Worm (Caenorhabditis elegans): ENCODE results near the gene cyp-33C3.

cyp-33C3 gene

DNA sequence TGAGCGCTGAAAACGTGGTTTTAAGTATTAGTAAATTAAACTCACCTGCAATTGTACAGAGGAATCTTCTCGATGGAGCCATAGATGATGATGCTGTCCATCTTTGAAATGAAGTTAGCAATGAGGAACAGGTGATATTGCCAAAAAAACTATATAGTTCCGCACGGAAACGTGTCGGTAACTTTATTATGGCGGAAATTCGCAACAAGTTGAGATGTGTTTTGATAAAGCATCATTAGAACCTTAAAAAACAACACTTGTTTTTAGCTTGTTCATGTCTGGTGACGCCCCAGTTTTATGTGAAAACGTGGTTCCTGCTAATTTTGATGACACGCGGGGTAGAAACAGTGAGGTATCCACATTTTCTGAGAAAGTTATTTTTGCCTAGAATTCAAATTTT lies 36.4 kb upstream of the cyp-33C3 start, which contains the start of gene srt-40:
srt-40 (minus strand) TSS at position 101 of the 400 bp plus-strand sequence.
- no peak for TF ChIP-seq blmp-1 (tag; optimal IDR thresholded peaks at IDR 0.05; ENCODE audit: insufficient read depth)
- no peak for TF ChIP-seq ceh-16 (tag; optimal IDR thresholded peaks at IDR 0.05)
- no peak for TF ChIP-seq F13H6.1 (tag; optimal IDR thresholded peaks at IDR 0.05)

DNA sequence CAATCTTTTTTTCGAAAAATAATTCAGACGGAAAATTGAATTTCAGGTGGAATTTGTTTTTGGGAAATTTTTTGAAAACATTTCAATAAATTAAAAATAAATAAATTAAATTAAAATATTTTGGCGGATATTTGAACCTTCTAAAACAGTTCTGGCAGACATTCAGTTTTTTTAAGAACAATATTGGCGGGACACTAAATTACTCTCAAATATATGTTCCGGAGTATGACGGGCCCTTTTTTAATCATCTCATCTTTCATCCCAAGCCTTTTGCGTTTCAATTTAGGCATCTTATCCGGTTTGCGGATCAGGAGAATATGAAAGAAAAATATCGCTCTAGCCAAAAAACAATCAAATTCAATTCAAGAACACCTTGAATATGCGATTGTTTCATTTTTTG lies 35.8 kb upstream of the cyp-33C3 start, which contains the start of gene svh-11:
svh-11 (plus strand) TSS at position 301 of the 400 bp plus-strand sequence.
- no peak for TF ChIP-seq unc-39 (tag; optimal IDR thresholded peaks at IDR 0.05)
- no peak for TF ChIP-seq sma-3 (GFP tag; optimal IDR thresholded peaks at IDR 0.05)
- no peak for TF ChIP-seq fos-1 (tag; optimal IDR thresholded peaks at IDR 0.05)
- no peak for TF ChIP-seq snpc-4 (tag; optimal IDR thresholded peaks at IDR 0.05)
- no peak for TF ChIP-seq nhr-25 (tag; optimal IDR thresholded peaks at IDR 0.05)
- no peak for TF ChIP-seq alr-1 (tag; optimal IDR thresholded peaks at IDR 0.05)
- TF ChIP-seq ztf-4 (tag; optimal IDR thresholded peaks at IDR 0.05) = no peak
- TF ChIP-seq aly-2 (tag; optimal IDR thresholded peaks at IDR 0.05) = no peak
- no peak for TF ChIP-seq R02D3.7 (tag; optimal IDR thresholded peaks at IDR 0.05)
- TF ChIP-seq nhr-237 (tag; optimal IDR thresholded peaks at IDR 0.05) = no peak
- TF ChIP-seq peb-1 (tag; optimal IDR thresholded peaks at IDR 0.05) = no peak
- no peak for TF ChIP-seq nhr-21 (tag; optimal IDR thresholded peaks at IDR 0.05)
- no peak for TF ChIP-seq ZK546.5 (tag; optimal IDR thresholded peaks at IDR 0.05)
- no peak for TF ChIP-seq sem-4 (tag; optimal IDR thresholded peaks at IDR 0.05)
- no peak for TF ChIP-seq mbf-1 (tag; optimal IDR thresholded peaks at IDR 0.05)
- no peak for TF ChIP-seq egl-27 (tag; optimal IDR thresholded peaks at IDR 0.05)

DNA sequence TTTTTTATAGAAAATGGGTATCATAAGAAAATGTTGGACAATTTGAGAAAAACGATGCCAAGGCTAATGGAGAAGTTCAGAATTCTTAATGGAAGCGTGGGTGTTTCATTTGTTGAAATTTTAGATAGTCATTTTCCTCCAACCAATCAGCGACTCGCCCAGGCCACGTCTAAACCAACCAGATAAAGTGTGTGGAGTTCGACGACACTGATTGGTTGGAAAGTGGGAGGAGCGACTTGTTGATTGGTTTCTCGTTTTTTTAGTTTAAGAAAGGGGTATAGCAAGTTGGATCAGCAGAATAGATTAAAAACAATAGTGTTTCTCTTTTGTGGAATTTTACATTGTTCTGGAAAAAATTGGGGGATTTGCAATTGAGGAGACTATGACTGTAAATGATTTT lies 35.1 kb upstream of the cyp-33C3 start:
- TF ChIP-seq mbf-1 (tag; optimal IDR thresholded peaks at IDR 0.05) (no peak), nhr-25 (tag; optimal IDR thresholded peaks at IDR 0.05) (no peak), nhr-12 (tag; optimal IDR thresholded peaks at IDR 0.05) (no peak), ZK546.5 (tag; optimal IDR thresholded peaks at IDR 0.05) (no peak), sem-4 (tag; optimal IDR thresholded peaks at IDR 0.05) (no peak), C34F6.9 (tag; optimal IDR thresholded peaks at IDR 0.05) (no peak), lin-39 (tag; optimal IDR thresholded peaks at IDR 0.05) (no peak), ztf-4 (tag; optimal IDR thresholded peaks at IDR 0.05) (no peak), mdl-1 (tag; optimal IDR thresholded peaks at IDR 0.05) (no peak), ztf-11 (tag; optimal IDR thresholded peaks at IDR 0.05) (no peak), Y55F3AM.14 (GFP tag; optimal IDR thresholded peaks at IDR 0.05) (no peak), F13H6.1 (tag; optimal IDR thresholded peaks at IDR 0.05) (no peak), egl-27 (tag; optimal IDR thresholded peaks at IDR 0.05) (no peak), unc-39 (tag; optimal IDR thresholded peaks at IDR 0.05) (no peak), skn-1 (tag; optimal IDR thresholded peaks at IDR 0.05) (no peak), unc-62 (GFP tag; optimal IDR thresholded peaks at IDR 0.05) (no peak), peb-1 (tag; optimal IDR thresholded peaks at IDR 0.05) (no peak), nhr-11 (tag; optimal IDR thresholded peaks at IDR 0.05) (no peak), lsy-2 (tag; optimal IDR thresholded peaks at IDR 0.05) (no peak)

DNA sequence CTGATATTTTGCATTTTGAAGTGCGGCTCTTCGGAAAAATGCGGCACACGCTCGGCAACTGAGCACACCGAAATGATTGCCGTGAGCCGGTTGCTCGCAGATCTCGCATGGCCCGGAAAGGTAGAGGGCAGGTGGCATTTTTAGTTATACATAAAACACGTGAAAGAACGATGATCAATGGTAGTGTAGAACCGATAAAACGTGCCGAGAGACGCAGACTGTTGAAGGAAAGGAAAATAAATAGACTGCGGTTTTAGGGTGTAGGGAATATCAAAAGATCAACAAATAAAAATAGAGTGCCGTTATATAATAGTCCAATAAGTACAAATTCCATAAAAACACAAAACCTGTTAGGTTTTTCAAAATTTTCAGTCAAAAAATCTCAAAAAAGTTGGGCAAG lies 30.6 kb upstream of the cyp-33C3 start, which contains the start of gene nhr-133:
nhr-133 (minus strand) TSS at position 183 of the 400 bp plus-strand sequence.
- TF ChIP-seq sma-9 (GFP tag; optimal IDR thresholded peaks at IDR 0.05) (peak; percentile 73), sma-9 (tag; optimal IDR thresholded peaks at IDR 0.05) (no peak), lin-39 (tag; optimal IDR thresholded peaks at IDR 0.05) (no peak), R02D3.7 (tag; optimal IDR thresholded peaks at IDR 0.05) (no peak), F13H6.1 (tag; optimal IDR thresholded peaks at IDR 0.05) (peak; percentile 3), fos-1 (tag; optimal IDR thresholded peaks at IDR 0.05) (peak; percentile 23), crh-2 (tag; optimal IDR thresholded peaks at IDR 0.05) (peak; percentile 38), nhr-129 (tag; optimal IDR thresholded peaks at IDR 0.05) (peak; percentile 7)

DNA sequence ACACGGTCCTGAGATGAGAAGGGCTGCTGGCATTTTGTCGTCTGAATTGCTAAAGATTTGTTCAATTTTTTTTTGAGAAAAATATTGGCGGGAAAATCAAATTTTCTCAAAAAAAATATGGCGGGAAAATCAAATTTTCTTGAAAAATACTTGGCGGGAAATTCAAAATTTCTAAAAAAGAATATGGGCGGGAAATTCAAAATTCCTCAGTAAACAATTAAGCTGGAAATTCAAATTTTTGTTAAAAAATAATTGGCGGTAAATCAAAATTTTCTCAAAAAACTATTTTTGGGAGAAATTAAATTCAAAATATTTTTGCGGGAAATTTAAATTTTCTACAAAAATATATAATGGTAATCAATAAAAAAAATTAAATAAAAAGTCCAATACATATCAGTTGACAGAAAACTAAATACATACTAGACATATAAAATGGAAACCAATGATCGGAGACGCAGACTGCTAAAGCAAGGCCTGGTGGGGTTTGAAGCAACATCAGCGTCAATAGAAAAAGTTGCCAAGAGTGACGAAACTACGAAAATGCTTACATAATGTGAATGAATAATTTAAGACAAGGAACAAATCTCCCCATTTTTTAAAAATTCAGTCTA lies 28.0 kb upstream of the cyp-33C3 start, which contains the start of gene nhr-184:
nhr-184 (minus strand) TSS at position 51 of the 611 bp plus-strand sequence.
- TF ChIP-seq sma-9 (GFP tag; optimal IDR thresholded peaks at IDR 0.05) = peak; percentile 35
- TF ChIP-seq sma-9 (tag; optimal IDR thresholded peaks at IDR 0.05) = no peak
- TF ChIP-seq lsy-2 (tag; optimal IDR thresholded peaks at IDR 0.05) = peak in 1 of 2 experiments; percentile 21
- TF ChIP-seq unc-62 (GFP tag; optimal IDR thresholded peaks at IDR 0.05) = no peak
- TF ChIP-seq ama-1 (optimal IDR thresholded peaks at IDR 0.05) = no peak
- no peak for TF ChIP-seq elt-3 (tag; optimal IDR thresholded peaks at IDR 0.05)
- TF ChIP-seq fos-1 (tag; optimal IDR thresholded peaks at IDR 0.05) = peak; percentile 56
- TF ChIP-seq gmeb-1 (tag; optimal IDR thresholded peaks at IDR 0.05) = peak; percentile 2
- TF ChIP-seq unc-55 (GFP tag; optimal IDR thresholded peaks at IDR 0.05) = peak; percentile 30

Data from whole organism, L2 larva.